Worm (Caenorhabditis elegans): ENCODE results near the gene D2096.13.

The D2096.13 gene

DNA sequence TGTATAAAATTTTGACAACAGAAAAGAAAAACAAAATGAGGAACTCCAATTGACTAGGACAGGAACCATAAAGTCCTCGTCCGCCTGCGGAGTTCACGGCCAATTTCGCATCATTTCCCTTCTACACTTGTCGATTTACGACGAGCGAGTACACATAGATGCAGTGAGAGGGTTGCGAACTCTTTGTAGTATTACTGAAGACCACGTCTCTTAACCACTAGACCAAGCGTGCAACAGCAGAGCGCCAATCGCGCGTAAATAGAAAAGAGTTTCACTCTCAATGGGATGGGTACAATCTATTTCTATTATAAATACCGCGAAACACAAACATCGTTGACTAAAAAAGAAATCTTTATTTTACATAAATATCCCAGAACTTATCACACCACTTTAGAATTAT lies 17.0 kb upstream of the D2096.13 start (continued):
- TF ChIP-seq nhr-42 (GFP tag; IDR thresholded peaks at IDR 0.05) (peak; percentile 76), nhr-237 (tag; optimal IDR thresholded peaks at IDR 0.05) (no peak), ztf-7 (tag; optimal IDR thresholded peaks at IDR 0.05) (peak; percentile 57), F26F4.8 (GFP tag; conservative IDR thresholded peaks at IDR 0.05) (peak; percentile 60; the same call in 1 of the 2 replicates), mep-1 (tag; optimal IDR thresholded peaks at IDR 0.05) (peak; percentile 87), skn-1 (tag; optimal IDR thresholded peaks at IDR 0.05) (no peak), snpc-1.2 (GFP tag; IDR thresholded peaks at IDR 0.05) (peak; percentile 85), Y5F2A.4 (GFP tag; optimal IDR thresholded peaks at IDR 0.05) (peak; percentile 62), nhr-11 (tag; optimal IDR thresholded peaks at IDR 0.05) (peak; percentile 57), snpc-4 (tag; optimal IDR thresholded peaks at IDR 0.05) (no peak), nhr-76 (tag; optimal IDR thresholded peaks at IDR 0.05) (no peak), Y75B8A.6 (GFP tag; IDR thresholded peaks at IDR 0.05) (0 out of 2 replicates have a peak, but pooled peaks have one; percentile 73), Y105C5A.15 (GFP tag; IDR thresholded peaks at IDR 0.05) (peak; percentile 83), hmg-1.1 (GFP tag; IDR thresholded peaks at IDR 0.05) (peak; percentile 88), F37D6.2 (tag; optimal IDR thresholded peaks at IDR 0.05) (peak; percentile 45), daf-8 (GFP tag; IDR thresholded peaks at IDR 0.05) (no peak), aha-1 (tag) (peak; percentile 96), nhr-28 (tag; optimal IDR thresholded peaks at IDR 0.05) (peak; percentile 65), lin-29 (GFP tag; IDR thresholded peaks at IDR 0.05) (no peak), D1046.2 (GFP tag; IDR thresholded peaks at IDR 0.05) (peak; percentile 61; the same call in 1 of the 2 replicates), F10B5.3 (tag; optimal IDR thresholded peaks at IDR 0.05) (no peak), ctbp-1 (GFP tag; IDR thresholded peaks at IDR 0.05) (peak; percentile 77; the same call in 1 of the 2 replicates), R02D3.7 (tag; optimal IDR thresholded peaks at IDR 0.05) (peak; percentile 77), hif-1 (tag; optimal IDR thresholded peaks at IDR 0.05) (peak in 1 of 2 experiments; percentile 62), zip-11 (GFP tag; IDR thresholded peaks at IDR 0.05) (peak; percentile 54; the same call in 1 of the 2 replicates), F49E8.2 (tag; optimal IDR thresholded peaks at IDR 0.05; ENCODE audit: borderline replicate concordance) (peak; percentile 53), lin-15B (tag; optimal IDR thresholded peaks at IDR 0.05) (no peak), lin-38 (GFP tag; IDR thresholded peaks at IDR 0.05) (peak; percentile 79), set-16 (GFP tag; IDR thresholded peaks at IDR 0.05) (no peak), unc-39 (tag; optimal IDR thresholded peaks at IDR 0.05) (no peak), spr-1 (tag; optimal IDR thresholded peaks at IDR 0.05) (peak; percentile 32), dve-1 (tag; optimal IDR thresholded peaks at IDR 0.05; ENCODE audit: insufficient read depth) (peak; percentile 76), dmd-9 (GFP tag; IDR thresholded peaks at IDR 0.05) (peak; percentile 68; the same call in 1 of the 2 replicates), dpl-1 (GFP tag; optimal IDR thresholded peaks at IDR 0.05) (peak; percentile 46), F44E2.7 (GFP tag; IDR thresholded peaks at IDR 0.05) (no peak), arid-1 (GFP tag; conservative IDR thresholded peaks at IDR 0.05) (peak; percentile 82)

ce11 chrIV:8369135-8369534 lies 10.7 kb upstream of the D2096.13 start, which contains the start of gene D2096.6:
Gene D2096.6 (minus strand): TSS chrIV:8369235.
- TF ChIP-seq zag-1 (tag; optimal IDR thresholded peaks at IDR 0.05) = no peak
- no peak for TF ChIP-seq unc-39 (tag; optimal IDR thresholded peaks at IDR 0.05)

DNA sequence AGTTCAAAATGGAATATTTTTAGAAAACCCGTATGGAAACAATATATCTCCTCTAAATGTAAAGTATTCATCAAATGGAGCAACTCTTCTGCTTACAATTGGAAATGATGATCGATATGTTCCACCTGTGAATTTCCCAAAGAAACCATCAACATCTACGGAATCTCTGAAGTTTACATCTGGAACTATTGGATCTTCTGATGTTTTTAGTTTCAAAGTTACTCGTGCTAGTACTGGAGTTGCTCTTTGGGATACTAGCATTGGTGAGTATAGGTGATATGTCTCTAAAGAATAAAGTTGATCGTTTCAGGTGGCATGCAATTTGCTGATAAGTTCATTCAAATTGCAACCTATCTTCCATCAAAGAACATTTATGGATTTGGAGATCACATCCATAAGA lies 9.5 kb upstream of the D2096.13 start:
- TF ChIP-seq lim-7 (GFP tag; IDR thresholded peaks at IDR 0.05) (no peak), aha-1 (tag) (peak; percentile 93)

DNA sequence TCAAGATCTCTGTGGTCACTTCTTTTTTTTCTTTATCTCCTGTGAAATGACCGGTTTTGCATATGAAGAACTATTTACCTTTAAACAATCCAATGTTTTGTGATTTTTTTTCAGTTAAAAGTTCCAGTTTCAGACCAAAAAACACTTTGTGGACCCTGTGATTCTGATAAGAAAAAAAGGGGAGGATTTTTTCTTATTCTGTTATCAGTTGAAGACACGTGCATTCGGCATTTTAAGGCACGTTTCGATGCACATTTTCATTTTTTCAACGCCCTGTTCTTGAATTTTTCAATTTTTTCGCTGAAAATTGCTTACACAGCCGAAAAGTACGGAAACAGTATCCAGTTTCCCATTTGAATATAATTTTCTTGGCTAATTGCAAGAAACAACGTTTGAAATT lies 7.9 kb upstream of the D2096.13 start, which contains the start of gene aagr-1:
Gene aagr-1, plus strand, starts transcription at position 227 of the 400 bp plus-strand sequence.
- TF ChIP-seq hlh-30 (tag; optimal IDR thresholded peaks at IDR 0.05; ENCODE audit: insufficient read depth) (peak; percentile 41), ces-1 (GFP tag; optimal IDR thresholded peaks at IDR 0.05) (no peak), pqm-1 (tag; optimal IDR thresholded peaks at IDR 0.05) (peak; percentile 34), dve-1 (tag; optimal IDR thresholded peaks at IDR 0.05; ENCODE audit: insufficient read depth) (peak; percentile 42), dmd-6 (GFP tag; IDR thresholded peaks at IDR 0.05) (peak; percentile 79), ztf-7 (tag; optimal IDR thresholded peaks at IDR 0.05) (no peak), vab-7 (GFP tag; IDR thresholded peaks at IDR 0.05) (no peak), rbr-2 (tag; optimal IDR thresholded peaks at IDR 0.05) (no peak), R02D3.7 (tag; optimal IDR thresholded peaks at IDR 0.05) (no peak), Y75B8A.6 (GFP tag; IDR thresholded peaks at IDR 0.05) (no peak), cey-2 (tag; optimal IDR thresholded peaks at IDR 0.05; ENCODE audit: borderline replicate concordance, insufficient read depth) (no peak), daf-16 (GFP tag; optimal IDR thresholded peaks at IDR 0.05) (no peak), daf-16 (tag; optimal IDR thresholded peaks at IDR 0.05) (peak; percentile 46), nhr-28 (tag; optimal IDR thresholded peaks at IDR 0.05) (peak; percentile 47), mxl-3 (GFP tag; optimal IDR thresholded peaks at IDR 0.05) (peak; percentile 13)
